Worm (Caenorhabditis elegans): Measurements from ENCODE around the gene F59B10.3.

DNA sequence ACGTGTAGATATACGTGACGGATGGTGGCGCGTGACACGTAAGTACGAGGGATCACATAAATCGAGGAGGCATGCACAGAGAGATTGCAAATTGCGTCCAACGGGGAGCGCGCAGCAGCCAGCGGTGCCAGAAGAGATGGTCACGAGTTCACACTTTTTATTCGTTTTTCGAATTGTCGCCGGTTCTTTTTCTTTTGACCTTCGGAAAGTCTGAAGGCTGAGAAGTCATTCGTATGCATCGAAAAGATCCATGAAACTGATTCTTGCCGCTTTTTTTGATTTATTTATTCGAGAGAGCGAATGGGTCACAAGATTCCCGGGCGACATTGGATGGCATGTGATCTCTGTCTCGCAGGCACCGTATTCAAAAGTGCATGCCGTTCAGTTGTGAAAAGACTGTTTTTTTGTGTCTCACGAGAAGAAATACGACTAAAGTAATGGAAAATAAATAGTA lies 48.6 kb downstream of the F59B10.3 start:
- TF ChIP-seq Y53G8AR.9 (GFP tag; conservative IDR thresholded peaks at IDR 0.05), result no peak
- no peak for TF ChIP-seq ztf-25 (GFP tag; IDR thresholded peaks at IDR 0.05)
- TF ChIP-seq mcd-1 (GFP tag; IDR thresholded peaks at IDR 0.05), result peak; percentile 39; the same call in 1 of the 2 replicates
- TF ChIP-seq ekl-4 (GFP tag; IDR thresholded peaks at IDR 0.05), result peak; percentile 50; the same call in 1 of the 2 replicates
- TF ChIP-seq F55B11.4 (tag; optimal IDR thresholded peaks at IDR 0.05; ENCODE audit: borderline replicate concordance, insufficient read depth), result no peak
- TF ChIP-seq hsf-1 (GFP tag; IDR thresholded peaks at IDR 0.05), result 0 out of 2 replicates have a peak, but pooled peaks have one; percentile 13
- TF ChIP-seq pha-4 (tag; optimal IDR thresholded peaks at IDR 0.05), result no peak
- TF ChIP-seq lin-40 (tag; optimal IDR thresholded peaks at IDR 0.05), result peak; percentile 4
- no peak for TF ChIP-seq attf-6 (GFP tag; IDR thresholded peaks at IDR 0.05)
- no peak for TF ChIP-seq F57C9.4 (tag; optimal IDR thresholded peaks at IDR 0.05)
- TF ChIP-seq repo-1 (tag; optimal IDR thresholded peaks at IDR 0.05), result no peak
